Worm (Caenorhabditis elegans) whole organism, L1 larva: ENCODE results near the gene fbxa-199.

Experiments used
- C34B4.2 ChIP-seq: sonication (generic microtip); optimal IDR thresholded peaks from 2 replicates; lab custom pipeline; 2017; ENCODE audit warnings: mild to moderate bottlenecking, missing genetic modification characterization, missing compliant biosample characterization
- ceh-90 ChIP-seq: sonication (generic microtip); optimal IDR thresholded peaks from 2 replicates; lab custom pipeline; 2016; ENCODE audit warnings: missing genetic modification characterization, missing compliant biosample characterization
- hlh-17 ChIP-seq: fragments of 200-800 bp; sonication (Bioruptor generic); optimal IDR thresholded peaks from 2 replicates; lab custom pipeline; 2018; ENCODE audit warnings: missing genetic modification characterization, mild to moderate bottlenecking, missing compliant biosample characterization, moderate library complexity, borderline replicate concordance
- mep-1 ChIP-seq: fragments of 150-350 bp; optimal IDR thresholded peaks from 2 replicates; lab custom pipeline; 2014; ENCODE audit warnings: missing biosample characterization, missing genetic modification characterization
- nhr-11 ChIP-seq: fragments of 150-350 bp; optimal IDR thresholded peaks from 2 replicates; lab custom pipeline; 2014; ENCODE audit warnings: missing biosample characterization, missing genetic modification characterization
- nhr-47 ChIP-seq: sonication (generic microtip); optimal IDR thresholded peaks from 2 replicates; lab custom pipeline; 2016; ENCODE audit warnings: mild to moderate bottlenecking, missing genetic modification characterization, moderate library complexity, missing compliant biosample characterization
- pqm-1 ChIP-seq: sonication (generic microtip); optimal IDR thresholded peaks from 3 replicates; lab custom pipeline; 2017; ENCODE audit warnings: missing biosample characterization, missing genetic modification characterization

Gene fbxa-199

DNA sequence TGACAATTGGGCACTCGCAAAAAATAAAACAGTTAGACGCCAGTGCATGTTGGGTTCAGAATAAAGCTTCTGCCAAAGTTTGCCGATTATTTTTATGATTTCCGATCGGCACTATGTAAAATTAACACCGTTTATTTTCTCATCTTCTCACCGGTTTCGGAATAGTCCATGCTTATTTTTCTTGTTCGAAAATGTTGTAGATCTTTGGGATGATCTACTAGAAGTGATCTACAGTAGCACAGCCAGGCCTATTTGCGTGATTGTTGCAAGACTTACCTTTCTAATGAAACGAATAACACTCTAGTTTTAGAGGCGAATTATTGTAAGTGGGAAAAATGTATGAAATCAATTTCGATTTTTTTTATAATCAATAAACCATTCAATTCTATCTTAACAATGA, 48.0 kb downstream of the fbxa-199 start, which contains the start of gene clec-231:
clec-231 (minus strand) TSS at position 101 of the 400 bp plus-strand sequence.
- TF ChIP-seq ceh-90 (tag; lab: Kevin White, UChicago) (no peak), nhr-11 (tag; lab: Kevin White, UChicago) (no peak), pqm-1 (tag; lab: Kevin White, UChicago) (no peak), C34B4.2 (tag; lab: Kevin White, UChicago) (no peak)

DNA sequence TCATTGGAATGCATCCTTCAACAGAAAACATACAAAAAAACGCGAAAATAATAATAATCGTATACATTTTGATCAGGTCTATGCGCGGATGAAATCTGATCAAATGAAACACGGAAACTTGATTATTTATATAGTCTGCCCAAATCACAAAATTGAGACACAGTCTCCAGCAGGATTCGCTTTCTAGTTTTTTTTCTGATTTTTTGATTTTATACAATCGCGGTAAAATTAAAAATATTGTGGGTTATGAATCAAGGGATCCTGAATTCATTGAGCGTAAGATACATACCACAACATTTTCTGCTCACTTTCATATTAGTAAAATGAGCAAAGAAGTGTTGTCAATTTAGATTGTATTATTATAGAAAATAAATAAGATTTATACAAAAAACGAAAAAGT, 49.6 kb downstream of the fbxa-199 start, which contains the start of gene clec-230:
clec-230 (minus strand) TSS at position 101 of the 400 bp plus-strand sequence.
- TF ChIP-seq mep-1 (tag; lab: Kevin White, UChicago) = no peak
- no peak for TF ChIP-seq C34B4.2 (tag; lab: Kevin White, UChicago)
- no peak for TF ChIP-seq nhr-47 (tag; lab: Kevin White, UChicago)
- no peak for TF ChIP-seq hlh-17 (GFP tag; lab: Kevin White, UChicago)
